Worm (Caenorhabditis elegans) whole organism, L2 larva: Measurements from ENCODE around the gene msrp-5.
A peak's percentile ranks its signal among the peaks of the same experiment; 100 is the strongest.
"Not testable (repeated sequence)": the region's sequence is repeated elsewhere in the genome, so short reads cannot be mapped to it uniquely, and the experiment has no call there.

Experiments used
- C34F6.9 ChIP-seq: fragments of 150-350 bp; optimal IDR thresholded peaks from 2 replicates; lab custom pipeline; 2014; ENCODE audit warnings: missing biosample characterization, missing genetic modification characterization
- F13H6.1 ChIP-seq: sonication (generic microtip); optimal IDR thresholded peaks from 2 replicates; lab custom pipeline; 2016; ENCODE audit warnings: missing genetic modification characterization, missing compliant biosample characterization
- R02D3.7 ChIP-seq: fragments of 150-350 bp; optimal IDR thresholded peaks from 2 replicates; lab custom pipeline; 2014; ENCODE audit warnings: missing biosample characterization, missing genetic modification characterization
- ZK546.5 ChIP-seq: sonication (generic microtip); optimal IDR thresholded peaks from 2 replicates; lab custom pipeline; 2017; ENCODE audit warnings: missing biosample characterization, missing genetic modification characterization
- alr-1 ChIP-seq: fragments of 150-350 bp; optimal IDR thresholded peaks from 2 replicates; lab custom pipeline; 2014; ENCODE audit warnings: missing biosample characterization, missing genetic modification characterization
- aly-2 ChIP-seq: fragments of 150-350 bp; optimal IDR thresholded peaks from 2 replicates; lab custom pipeline; 2014; ENCODE audit warnings: missing biosample characterization, missing genetic modification characterization
- ama-1 ChIP-seq: fragments of 150-350 bp; optimal IDR thresholded peaks from 2 replicates; lab custom pipeline; 2018; ENCODE audit warnings: inconsistent platforms
- ceh-16 ChIP-seq: fragments of 150-350 bp; optimal IDR thresholded peaks from 2 replicates; lab custom pipeline; 2014; ENCODE audit warnings: missing biosample characterization, missing genetic modification characterization
- crh-2 ChIP-seq: sonication (generic microtip); optimal IDR thresholded peaks from 2 replicates; lab custom pipeline; 2017; ENCODE audit warnings: missing biosample characterization, missing genetic modification characterization
- dmd-4 ChIP-seq: sonication (generic microtip); optimal IDR thresholded peaks from 2 replicates; lab custom pipeline; 2017; ENCODE audit warnings: missing biosample characterization, missing genetic modification characterization
- egl-27 ChIP-seq: sonication (generic microtip); optimal IDR thresholded peaks from 3 replicates; lab custom pipeline; 2017; ENCODE audit warnings: missing biosample characterization, missing genetic modification reagents, missing genetic modification characterization
- elt-1 ChIP-seq: fragments of 150-350 bp; optimal IDR thresholded peaks from 2 replicates; lab custom pipeline; 2014; ENCODE audit warnings: missing biosample characterization, missing genetic modification characterization
- elt-3 ChIP-seq: sonication (generic microtip); optimal IDR thresholded peaks from 2 replicates; lab custom pipeline; 2017; ENCODE audit warnings: missing biosample characterization, missing genetic modification characterization
- fos-1 ChIP-seq: fragments of 150-350 bp; optimal IDR thresholded peaks from 2 replicates; lab custom pipeline; 2014; ENCODE audit warnings: missing biosample characterization, missing genetic modification characterization
- gmeb-1 ChIP-seq: fragments of 150-350 bp; optimal IDR thresholded peaks from 2 replicates; lab custom pipeline; 2014; ENCODE audit warnings: missing biosample characterization, missing genetic modification characterization
- lin-11 ChIP-seq: fragments of 150-350 bp; sonication (generic microtip); optimal IDR thresholded peaks from 2 replicates; lab custom pipeline; 2014; ENCODE audit warnings: missing biosample characterization, missing genetic modification characterization, inconsistent platforms, mixed read lengths
- lin-13 ChIP-seq: fragments of 150-350 bp; optimal IDR thresholded peaks from 2 replicates; lab custom pipeline; 2014; ENCODE audit warnings: missing biosample characterization, missing genetic modification reagents, missing genetic modification characterization
- lsy-2 ChIP-seq, 2 experiments: fragments of 150-350 bp in 1 of 2; sonication (generic microtip) in 1 of 2; optimal IDR thresholded peaks; 2 replicates each; lab custom pipeline; 2014 to 2017; ENCODE audit warnings: missing biosample characterization in 2 of 2, missing genetic modification characterization in 2 of 2
- mab-5 ChIP-seq: fragments of 150-350 bp; optimal IDR thresholded peaks from 2 replicates; lab custom pipeline; 2014; ENCODE audit warnings: missing biosample characterization, missing genetic modification characterization
- mbf-1 ChIP-seq: sonication (generic microtip); optimal IDR thresholded peaks from 2 replicates; lab custom pipeline; 2017; ENCODE audit warnings: missing biosample characterization, missing genetic modification characterization
- nhr-11 ChIP-seq: fragments of 150-350 bp; optimal IDR thresholded peaks from 2 replicates; lab custom pipeline; 2014; ENCODE audit warnings: missing biosample characterization, missing genetic modification characterization
- nhr-12 ChIP-seq: fragments of 150-350 bp; optimal IDR thresholded peaks from 2 replicates; lab custom pipeline; 2014; ENCODE audit warnings: missing biosample characterization, missing genetic modification characterization
- nhr-129 ChIP-seq: fragments of 150-350 bp; optimal IDR thresholded peaks from 2 replicates; lab custom pipeline; 2014; ENCODE audit warnings: missing biosample characterization, missing genetic modification characterization
- nhr-21 ChIP-seq: fragments of 150-350 bp; optimal IDR thresholded peaks from 2 replicates; lab custom pipeline; 2014; ENCODE audit warnings: missing biosample characterization, missing genetic modification characterization
- nhr-237 ChIP-seq: fragments of 150-350 bp; optimal IDR thresholded peaks from 2 replicates; lab custom pipeline; 2014; ENCODE audit warnings: missing biosample characterization, missing genetic modification characterization
- nhr-25 ChIP-seq: fragments of 150-350 bp; sonication (generic microtip); optimal IDR thresholded peaks from 3 replicates; lab custom pipeline; 2014; ENCODE audit warnings: missing biosample characterization, missing genetic modification characterization
- nhr-77 ChIP-seq: fragments of 150-350 bp; optimal IDR thresholded peaks from 2 replicates; lab custom pipeline; 2014; ENCODE audit warnings: missing biosample characterization, missing genetic modification characterization
- sma-3 ChIP-seq: sonication (generic microtip); optimal IDR thresholded peaks from 2 replicates; lab custom pipeline; 2016; ENCODE audit warnings: missing genetic modification reagents, missing genetic modification characterization, missing compliant biosample characterization
- sma-9 ChIP-seq, 2 experiments: fragments of 150-350 bp in 1 of 2; sonication (generic microtip) in 1 of 2; optimal IDR thresholded peaks; 2 replicates each; lab custom pipeline; 2014 to 2016; ENCODE audit warnings: missing genetic modification characterization in 2 of 2, mild to moderate bottlenecking in 1 of 2, missing biosample characterization in 1 of 2, missing compliant biosample characterization in 1 of 2, missing genetic modification reagents in 1 of 2, moderate library complexity in 1 of 2
- snpc-4 ChIP-seq: fragments of 150-350 bp; optimal IDR thresholded peaks from 2 replicates; lab custom pipeline; 2014; ENCODE audit warnings: missing biosample characterization, missing genetic modification characterization
- unc-55 ChIP-seq: fragments of 150-350 bp; sonication (generic microtip); optimal IDR thresholded peaks from 3 replicates; lab custom pipeline; 2014; ENCODE audit warnings: missing biosample characterization, missing genetic modification reagents, missing genetic modification characterization
- zag-1 ChIP-seq: fragments of 150-350 bp; optimal IDR thresholded peaks from 2 replicates; lab custom pipeline; 2014; ENCODE audit warnings: missing biosample characterization, missing genetic modification characterization
- ztf-11 ChIP-seq: sonication (generic microtip); optimal IDR thresholded peaks from 2 replicates; lab custom pipeline; 2017; ENCODE audit warnings: missing biosample characterization, missing genetic modification characterization

Gene msrp-5

DNA sequence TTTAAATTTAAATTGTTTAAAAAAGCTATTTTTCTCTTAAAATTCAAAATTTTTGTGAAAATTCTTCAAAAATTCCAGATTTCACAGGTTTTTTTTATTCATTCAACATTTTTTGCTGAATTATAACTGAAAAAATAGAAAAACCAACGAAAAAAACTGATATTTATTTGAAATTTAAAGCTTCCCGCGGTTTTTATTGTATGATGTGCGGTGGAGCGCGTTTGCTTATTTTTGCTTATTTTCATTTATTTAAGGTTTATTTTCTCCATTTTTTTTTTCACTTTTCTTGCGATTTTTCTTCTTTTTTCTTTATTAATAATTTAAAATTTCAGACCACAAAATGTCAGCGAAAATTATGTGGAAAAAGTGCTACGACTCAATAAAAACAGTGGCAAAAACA lies 21.3 kb downstream of the msrp-5 start, which contains the start of gene F22E5.9:
F22E5.9 (plus strand) TSS at position 327 of the 400 bp plus-strand sequence.
- TF ChIP-seq mab-5 (tag; lab: Kevin White, UChicago) (no peak), nhr-25 (tag; lab: Kevin White, UChicago) (no peak), alr-1 (tag; lab: Kevin White, UChicago) (no peak), nhr-12 (no peak), zag-1 (tag; lab: Kevin White, UChicago) (no peak), sma-9 (GFP tag; optimal IDR thresholded peaks at IDR 0.05; lab: Kevin White, UChicago) (no peak), sma-9 (tag; optimal IDR thresholded peaks at IDR 0.05; lab: Kevin White, UChicago) (no peak), C34F6.9 (peak; percentile 26), nhr-77 (tag; lab: Kevin White, UChicago) (no peak), dmd-4 (no peak), gmeb-1 (tag; lab: Kevin White, UChicago) (peak; percentile 91), nhr-129 (tag; lab: Kevin White, UChicago) (no peak), ztf-11 (tag; lab: Kevin White, UChicago) (no peak), ama-1 (lab: Kevin White, UChicago) (no peak), unc-55 (GFP tag; lab: Kevin White, UChicago) (peak; percentile 61)
- TF ChIP-seq, all 48 proteins: peak for 3

DNA sequence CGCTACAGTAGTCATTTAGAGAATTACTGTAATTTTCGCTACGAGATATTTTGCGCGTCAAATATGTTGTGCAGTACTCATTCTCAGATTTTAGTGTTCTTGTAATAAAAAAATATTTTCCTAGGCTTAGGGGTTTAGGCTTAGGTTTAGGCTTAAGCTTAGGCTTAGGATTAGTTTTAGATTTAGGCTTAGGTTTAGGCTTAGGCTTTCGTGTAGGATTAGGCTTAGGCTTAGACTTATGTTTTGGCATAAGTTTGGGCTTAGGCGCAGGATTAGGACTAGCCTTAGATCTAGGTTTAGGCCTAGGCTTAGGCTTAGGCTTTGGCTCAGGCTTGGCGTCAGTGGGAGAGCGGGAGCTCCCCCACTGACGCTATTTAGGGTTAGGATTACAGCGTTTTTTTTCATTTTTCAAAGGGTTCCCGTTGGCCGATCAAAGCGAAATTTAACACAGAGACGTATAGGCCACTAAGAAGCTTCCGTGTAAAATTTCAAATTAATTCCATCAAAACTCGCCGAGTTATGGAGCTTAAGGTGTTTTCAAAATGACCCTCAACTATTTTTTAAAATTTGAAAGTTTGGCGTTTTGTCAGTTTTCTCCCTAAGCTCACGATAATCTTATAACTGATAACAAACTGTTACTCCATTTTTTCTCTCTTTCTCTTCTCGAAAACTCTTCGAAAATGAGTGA lies 22.8 kb downstream of the msrp-5 start, which contains the start of gene F22E5.8:
F22E5.8 (plus strand) TSS at position 638 of the 688 bp plus-strand sequence.
- not testable (repeated sequence) for TF ChIP-seq R02D3.7 (tag; lab: Kevin White, UChicago); sma-9 (GFP tag; optimal IDR thresholded peaks at IDR 0.05; lab: Kevin White, UChicago); sma-9 (tag; optimal IDR thresholded peaks at IDR 0.05; lab: Kevin White, UChicago); lin-13 (GFP tag; lab: Kevin White, UChicago)

DNA sequence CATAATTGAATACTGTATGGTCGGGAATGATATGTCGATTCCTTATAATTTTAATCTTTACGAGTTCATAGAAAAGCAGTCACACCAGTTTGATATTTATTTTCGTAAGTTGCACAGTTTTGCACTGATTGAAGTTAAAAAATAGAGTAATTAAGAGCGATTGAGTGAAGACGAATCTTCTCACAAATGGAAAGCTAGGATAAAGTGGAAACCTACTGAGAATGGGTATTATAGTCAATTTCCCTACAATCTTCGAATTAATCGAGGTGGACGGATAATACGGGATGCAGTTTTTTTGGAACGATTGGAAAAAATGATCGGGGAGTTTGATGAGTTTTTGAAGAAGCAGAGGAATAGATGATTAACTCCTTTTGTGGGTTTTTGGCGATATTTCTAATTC lies 24.2 kb downstream of the msrp-5 start, which contains the start of gene F22E5.23:
F22E5.23 (plus strand) TSS at position 301 of the 400 bp plus-strand sequence.
- TF ChIP-seq sma-3 (GFP tag; lab: Kevin White, UChicago): no peak
- no peak for TF ChIP-seq sma-9 (GFP tag; optimal IDR thresholded peaks at IDR 0.05; lab: Kevin White, UChicago)
- TF ChIP-seq sma-9 (tag; optimal IDR thresholded peaks at IDR 0.05; lab: Kevin White, UChicago): no peak
- TF ChIP-seq nhr-11 (tag; lab: Kevin White, UChicago): no peak
- TF ChIP-seq snpc-4 (tag; lab: Kevin White, UChicago): no peak
- no peak for TF ChIP-seq alr-1 (tag; lab: Kevin White, UChicago)
- no peak for TF ChIP-seq nhr-237 (tag; lab: Kevin White, UChicago)
- no peak for TF ChIP-seq F13H6.1 (tag; lab: Kevin White, UChicago)
- no peak for TF ChIP-seq mbf-1
- no peak for TF ChIP-seq unc-55 (GFP tag; lab: Kevin White, UChicago)
- TF ChIP-seq lin-11 (tag; lab: Kevin White, UChicago): no peak
- no peak for TF ChIP-seq crh-2 (tag; lab: Kevin White, UChicago)
- TF ChIP-seq aly-2 (tag; lab: Kevin White, UChicago): no peak
- no peak for TF ChIP-seq R02D3.7 (tag; lab: Kevin White, UChicago)
- TF ChIP-seq ceh-16: no peak
- TF ChIP-seq elt-1: no peak

- TF ChIP-seq lsy-2 (tag; optimal IDR thresholded peaks at IDR 0.05; lab: Kevin White, UChicago) (no peak), nhr-129 (tag; lab: Kevin White, UChicago) (no peak), lin-13 (GFP tag; lab: Kevin White, UChicago) (no peak), ZK546.5 (tag; lab: Kevin White, UChicago) (no peak), F13H6.1 (tag; lab: Kevin White, UChicago) (no peak), elt-3 (tag; lab: Kevin White, UChicago) (no peak)
Measured at ce11 chrII:2641777-2642176, 25.0 kb downstream of the msrp-5 start, which contains the start of gene F22E5.7. F22E5.7 (plus strand) TSS chrII:2642077.

- TF ChIP-seq C34F6.9: no peak
- TF ChIP-seq crh-2 (tag; lab: Kevin White, UChicago): no peak
- TF ChIP-seq aly-2 (tag; lab: Kevin White, UChicago): no peak
- TF ChIP-seq egl-27: no peak
- TF ChIP-seq gmeb-1 (tag; lab: Kevin White, UChicago): no peak
- TF ChIP-seq nhr-21 (tag; lab: Kevin White, UChicago): no peak
- TF ChIP-seq fos-1 (tag; lab: Kevin White, UChicago): no peak
Measured at ce11 chrII:2644498-2644897, 27.8 kb downstream of the msrp-5 start, which contains the start of gene F22E5.11. F22E5.11 (minus strand) TSS chrII:2644598.
